Fruit fly (Drosophila melanogaster) whole organism, embryonic: ENCODE data around the gene CG12945.

Experiments used
- Awh ChIP-seq: fragments of 200-800 bp; sonication (Bioruptor generic); IDR thresholded peaks from 2 replicates; pipeline ENCODE4, ENCODE4 v1.3.6; 2022; ENCODE audit warnings: missing biosample characterization, missing genetic modification characterization
- BEAF-32 ChIP-seq: fragments of 200-800 bp; sonication (Bioruptor generic); optimal IDR thresholded peaks from 3 replicates; lab custom pipeline; 2017; ENCODE audit warnings: missing biosample characterization, missing genetic modification characterization, mild to moderate bottlenecking, moderate library complexity, missing genetic modification reagents
- CG10147 ChIP-seq: fragments of 200-800 bp; sonication (Bioruptor generic); optimal IDR thresholded peaks from 2 replicates; lab custom pipeline; 2019; ENCODE audit warnings: missing biosample characterization, mild to moderate bottlenecking, missing genetic modification characterization, moderate library complexity
- CG10274 ChIP-seq: fragments of 200-800 bp; sonication (Bioruptor generic); optimal IDR thresholded peaks from 3 replicates; lab custom pipeline; 2017; ENCODE audit warnings: missing biosample characterization, mild to moderate bottlenecking, missing genetic modification characterization
- CG10565 ChIP-seq: fragments of 200-800 bp; sonication (Bioruptor generic); optimal IDR thresholded peaks from 3 replicates; lab custom pipeline; 2016; ENCODE audit warnings: missing biosample characterization, mild to moderate bottlenecking, missing genetic modification characterization
- CG11398 ChIP-seq: fragments of 200-800 bp; sonication (Bioruptor generic); optimal IDR thresholded peaks from 2 replicates; lab custom pipeline; 2016; ENCODE audit warnings: missing biosample characterization, missing genetic modification characterization
- CG11456 ChIP-seq: fragments of 200-800 bp; sonication (Bioruptor generic); IDR thresholded peaks from 3 replicates; pipeline ENCODE4 v1.3.6; 2022; ENCODE audit warnings: missing biosample characterization, missing genetic modification characterization
- CG11560 ChIP-seq: fragments of 200-800 bp; sonication (Bioruptor generic); IDR thresholded peaks from 3 replicates; pipeline ENCODE4 v1.3.6; 2022; ENCODE audit warnings: missing biosample characterization, missing genetic modification characterization
- CG14860 ChIP-seq: fragments of 200-800 bp; sonication (Bioruptor generic); IDR thresholded peaks from 3 replicates; pipeline ENCODE4 v1.3.6; 2022; ENCODE audit warnings: missing biosample characterization, missing genetic modification characterization; ENCODE audit not compliant: partially characterized antibody
- CG1602 ChIP-seq: fragments of 200-800 bp; sonication (Bioruptor generic); optimal IDR thresholded peaks from 3 replicates; lab custom pipeline; 2016; ENCODE audit warnings: missing biosample characterization, missing genetic modification characterization
- CG1647 ChIP-seq: fragments of 200-800 bp; sonication (Bioruptor generic); optimal IDR thresholded peaks from 3 replicates; lab custom pipeline; 2016; ENCODE audit warnings: missing biosample characterization, missing genetic modification characterization
- CG16813 ChIP-seq: fragments of 200-800 bp; sonication (Bioruptor generic); IDR thresholded peaks from 3 replicates; pipeline ENCODE4 v1.3.6; 2022; ENCODE audit warnings: missing biosample characterization, missing genetic modification characterization; ENCODE audit not compliant: partially characterized antibody
- CG17359 ChIP-seq: fragments of 200-800 bp; sonication (Bioruptor generic); optimal IDR thresholded peaks from 3 replicates; lab custom pipeline; 2018; ENCODE audit warnings: missing biosample characterization, mild to moderate bottlenecking, missing genetic modification characterization, moderate library complexity
- CG17568 ChIP-seq: fragments of 200-800 bp; sonication (Bioruptor generic); optimal IDR thresholded peaks from 2 replicates; lab custom pipeline; 2018; ENCODE audit warnings: missing biosample characterization, mild to moderate bottlenecking, missing genetic modification characterization, moderate library complexity
- CG1832 ChIP-seq: fragments of 200-800 bp; sonication (Bioruptor generic); optimal IDR thresholded peaks from 2 replicates; lab custom pipeline; 2017; ENCODE audit warnings: missing biosample characterization, mild to moderate bottlenecking, missing genetic modification characterization, inconsistent platforms
- CG2712 ChIP-seq: fragments of 200-800 bp; optimal IDR thresholded peaks from 3 replicates; lab custom pipeline; 2019; ENCODE audit warnings: missing biosample characterization, mild to moderate bottlenecking, missing genetic modification characterization, moderate library complexity
- CG3065 ChIP-seq: fragments of 200-800 bp; sonication (Bioruptor generic); optimal IDR thresholded peaks from 2 replicates; lab custom pipeline; 2016; ENCODE audit warnings: missing biosample characterization, missing genetic modification characterization
- CG31365 ChIP-seq: fragments of 200-800 bp; sonication (Bioruptor generic); optimal IDR thresholded peaks from 2 replicates; lab custom pipeline; 2018; ENCODE audit warnings: missing biosample characterization, mild to moderate bottlenecking, missing genetic modification characterization
- CG4328 ChIP-seq: fragments of 200-800 bp; sonication (Bioruptor generic); optimal IDR thresholded peaks from 3 replicates; lab custom pipeline; 2017; ENCODE audit warnings: missing biosample characterization, missing genetic modification reagents, missing genetic modification characterization
- CG6654 ChIP-seq: fragments of 200-800 bp; sonication (Bioruptor generic); optimal IDR thresholded peaks from 2 replicates; lab custom pipeline; 2017; ENCODE audit warnings: missing biosample characterization, mild to moderate bottlenecking, missing genetic modification characterization
- CG8089 ChIP-seq: fragments of 200-800 bp; sonication (Bioruptor generic); optimal IDR thresholded peaks from 3 replicates; lab custom pipeline; 2016; ENCODE audit warnings: missing biosample characterization, missing genetic modification characterization
- CG8765 ChIP-seq: fragments of 200-800 bp; sonication (Bioruptor generic); IDR thresholded peaks from 2 replicates; pipeline ENCODE4 v1.3.6; 2022; ENCODE audit warnings: missing biosample characterization, missing genetic modification characterization
- CTCF ChIP-seq: fragments of 200-800 bp; sonication (Bioruptor generic); optimal IDR thresholded peaks from 2 replicates; lab custom pipeline; 2017; ENCODE audit warnings: missing biosample characterization, mild to moderate bottlenecking, missing genetic modification characterization, moderate library complexity
- Dll ChIP-seq: fragments of 200-800 bp; sonication (Bioruptor generic); IDR thresholded peaks from 4 replicates; pipeline ENCODE4 v1.3.6; 2022; ENCODE audit warnings: missing biosample characterization, missing genetic modification characterization; ENCODE audit not compliant: partially characterized antibody
- GATAe ChIP-seq: fragments of 200-800 bp; sonication (Bioruptor generic); conservative IDR thresholded peaks from 2 replicates; pipeline ENCODE4 v1.3.6; 2022; ENCODE audit warnings: missing biosample characterization, missing genetic modification characterization
- Gug ChIP-seq: fragments of 200-800 bp; sonication (Bioruptor generic); IDR thresholded peaks from 4 replicates; pipeline ENCODE4 v1.3.6; 2022; ENCODE audit warnings: missing biosample characterization, missing genetic modification characterization
- Hmx ChIP-seq: fragments of 200-800 bp; sonication (Bioruptor generic); optimal IDR thresholded peaks from 2 replicates; lab custom pipeline; 2016; ENCODE audit warnings: missing biosample characterization, missing genetic modification characterization
- NfI ChIP-seq: fragments of 200-800 bp; sonication (Bioruptor generic); optimal IDR thresholded peaks from 3 replicates; lab custom pipeline; 2018; ENCODE audit warnings: missing biosample characterization, mild to moderate bottlenecking, missing genetic modification characterization, moderate library complexity
- Side ChIP-seq: fragments of 200-800 bp; sonication (Bioruptor generic); optimal IDR thresholded peaks from 2 replicates; lab custom pipeline; 2016; ENCODE audit warnings: missing biosample characterization, missing genetic modification characterization
- Sin3A ChIP-seq: fragments of >200 bp; optimal IDR thresholded peaks from 2 replicates; lab custom pipeline; 2018
- Taf1 ChIP-seq: fragments of 200-800 bp; sonication (Bioruptor generic); IDR thresholded peaks from 2 replicates; pipeline ENCODE4 v1.3.6; 2022; ENCODE audit warnings: missing biosample characterization, missing genetic modification characterization
- danr ChIP-seq: fragments of 200-800 bp; sonication (Bioruptor generic); IDR thresholded peaks from 2 replicates; pipeline ENCODE4 v1.3.6; 2022; ENCODE audit warnings: missing biosample characterization, missing genetic modification characterization
- fd3F ChIP-seq: fragments of 200-800 bp; sonication (Bioruptor generic); optimal IDR thresholded peaks from 2 replicates; lab custom pipeline; 2018; ENCODE audit warnings: missing biosample characterization, mild to moderate bottlenecking, missing genetic modification characterization, moderate library complexity
- fu2 ChIP-seq: fragments of 200-800 bp; sonication (Bioruptor generic); optimal IDR thresholded peaks from 2 replicates; lab custom pipeline; 2016; ENCODE audit warnings: missing biosample characterization, missing genetic modification characterization
- kah ChIP-seq: fragments of 200-800 bp; sonication (Bioruptor generic); optimal IDR thresholded peaks from 2 replicates; lab custom pipeline; 2018; ENCODE audit warnings: missing biosample characterization, mild to moderate bottlenecking, missing genetic modification characterization
- knrl ChIP-seq: fragments of 200-800 bp; sonication (Bioruptor generic); IDR thresholded peaks from 3 replicates; pipeline ENCODE4 v1.3.6; 2022; ENCODE audit warnings: missing biosample characterization, missing genetic modification characterization; ENCODE audit not compliant: partially characterized antibody
- mirr ChIP-seq: fragments of 200-800 bp; sonication (Bioruptor generic); optimal IDR thresholded peaks from 3 replicates; lab custom pipeline; 2018; ENCODE audit warnings: missing biosample characterization, mild to moderate bottlenecking, missing genetic modification characterization
- nau ChIP-seq: fragments of 200-800 bp; sonication (Bioruptor generic); optimal IDR thresholded peaks from 3 replicates; lab custom pipeline; 2017; ENCODE audit warnings: missing biosample characterization, mild to moderate bottlenecking, missing genetic modification characterization, missing genetic modification reagents
- pfk ChIP-seq: fragments of 200-800 bp; sonication (Bioruptor generic); optimal IDR thresholded peaks from 2 replicates; lab custom pipeline; 2018; ENCODE audit warnings: missing biosample characterization, mild to moderate bottlenecking, missing genetic modification characterization, moderate library complexity
- pho ChIP-seq: fragments of 200-800 bp; sonication (Bioruptor generic); optimal IDR thresholded peaks from 2 replicates; lab custom pipeline; 2016; ENCODE audit warnings: missing biosample characterization, missing genetic modification characterization
- prd ChIP-seq, 3 experiments: fragments of >200 bp in 2 of 3; fragments of 200-800 bp in 1 of 3; sonication (Bioruptor generic) in 1 of 3; optimal IDR thresholded peaks in 2 of 3; IDR thresholded peaks in 1 of 3; 2 replicates in 2 of 3; 3 replicates in 1 of 3; pipeline versions ENCODE4 v1.3.6 to Lab custom; 2017 to 2022; ENCODE audit warnings: missing biosample characterization in 1 of 3, missing genetic modification characterization in 1 of 3
- slou ChIP-seq: fragments of 200-800 bp; sonication (Bioruptor generic); optimal IDR thresholded peaks from 3 replicates; lab custom pipeline; 2016; ENCODE audit warnings: missing biosample characterization, missing genetic modification characterization
- tll ChIP-seq, 2 experiments: fragments of 200-800 bp in 1 of 2; fragments of >200 bp in 1 of 2; sonication (Bioruptor generic) in 1 of 2; optimal IDR thresholded peaks; 2 replicates each; lab custom pipeline; 2017 to 2019; ENCODE audit warnings: missing biosample characterization in 2 of 2, missing genetic modification characterization in 2 of 2, mild to moderate bottlenecking in 1 of 2, moderate library complexity in 1 of 2
- trh ChIP-seq: fragments of 200-800 bp; sonication (Bioruptor generic); optimal IDR thresholded peaks from 2 replicates; lab custom pipeline; 2016; ENCODE audit warnings: missing biosample characterization, missing genetic modification characterization
- twi ChIP-seq: fragments of 200-800 bp; optimal IDR thresholded peaks from 2 replicates; lab custom pipeline; 2019; ENCODE audit warnings: missing biosample characterization, mild to moderate bottlenecking, missing genetic modification characterization, moderate library complexity
- vnd ChIP-seq: fragments of 200-800 bp; sonication (Bioruptor generic); IDR thresholded peaks from 3 replicates; pipeline ENCODE4 v1.3.6; 2022; ENCODE audit warnings: missing biosample characterization, missing genetic modification characterization; ENCODE audit not compliant: partially characterized antibody
- wor ChIP-seq: fragments of 200-800 bp; sonication (Bioruptor generic); IDR thresholded peaks from 2 replicates; pipeline ENCODE4 v1.3.6; 2022; ENCODE audit warnings: missing biosample characterization, missing genetic modification characterization

CG12945 gene

DNA sequence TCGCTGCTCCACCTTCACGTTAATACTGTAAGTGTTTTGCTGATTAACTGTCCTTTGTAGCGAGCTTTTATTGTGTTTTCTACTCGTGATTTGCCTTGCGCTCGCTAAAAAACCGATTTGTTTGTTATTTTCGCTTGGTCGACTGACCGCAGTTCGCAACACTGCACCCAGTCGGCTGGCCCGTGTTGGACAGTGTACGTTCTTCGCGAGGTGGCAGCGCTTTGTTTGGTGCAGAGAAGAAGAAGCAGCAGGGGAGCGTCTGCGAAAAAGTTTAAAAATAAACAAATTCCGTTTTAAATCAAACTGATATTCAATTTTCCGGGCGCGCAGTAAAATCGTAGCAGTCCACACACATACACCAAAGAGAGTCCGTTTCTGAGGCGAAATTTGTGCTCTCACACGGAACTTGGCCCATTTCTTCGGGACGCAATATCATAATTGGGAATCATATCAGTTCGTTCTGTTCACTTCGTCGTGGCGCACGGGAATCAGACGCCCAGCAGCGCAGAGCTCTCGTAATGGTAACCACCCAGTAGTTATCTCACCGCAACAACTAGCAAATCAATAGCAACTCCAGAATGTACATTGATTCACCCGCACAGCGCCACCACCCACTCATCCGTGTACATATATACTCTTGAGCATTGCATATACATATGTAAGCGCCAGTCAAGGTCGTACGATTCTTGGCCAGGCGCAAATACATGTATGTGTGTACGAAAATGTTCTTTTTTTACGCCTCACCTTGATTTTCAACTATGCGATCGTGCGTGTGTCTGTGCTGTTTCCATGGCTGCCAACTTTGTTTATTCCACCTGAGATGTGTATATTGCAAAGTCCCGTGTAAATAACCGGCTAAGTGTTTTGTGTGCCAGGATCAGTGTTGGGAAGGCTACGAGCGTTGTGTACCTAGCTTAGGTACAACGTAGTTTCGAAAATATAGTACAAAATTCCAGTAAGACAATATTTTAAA is 23.1 kb downstream of the CG12945 start, which contains the start of gene Naa80 (continued):
- TF ChIP-seq CG6654 (no peak), danr (0 out of 2 replicates have a peak, but pooled peaks have one; percentile 6), CG8765 (peak; percentile 38; the same call in 1 of the 2 replicates), Dll (GFP tag; lab: Robert Waterston, UW) (0 out of 4 replicates have a peak, but pooled peaks have one; percentile 39), CG3065 (GFP tag; lab: Kevin White, UChicago) (peak; percentile 36), CG31365 (tag; lab: Kevin White, UChicago) (no peak), CG2712 (peak; percentile 35), CG10274 (GFP tag; lab: Kevin White, UChicago) (peak; percentile 12), CG14860 (GFP tag; lab: Robert Waterston, UW) (no peak), CG17568 (GFP tag; lab: Kevin White, UChicago) (no peak), prd (optimal IDR thresholded peaks at IDR 0.05; lab: Kevin White, UChicago) (no peak), prd (GFP tag; IDR thresholded peaks at IDR 0.05; lab: Robert Waterston, UW) (peak; percentile 61; the same call in 2 of the 3 replicates), CG8089 (GFP tag; lab: Kevin White, UChicago) (peak; percentile 16), Hmx (GFP tag; lab: Kevin White, UChicago) (no peak), Side (peak; percentile 83), fd3F (GFP tag; lab: Kevin White, UChicago) (peak; percentile 17), CG17359 (tag; lab: Kevin White, UChicago) (peak; percentile 26), NfI (peak; percentile 82), pfk (no peak), Taf1 (no peak), wor (GFP tag; lab: Robert Waterston, UW) (no peak), CG4328 (GFP tag; lab: Kevin White, UChicago) (peak; percentile 1), CG16813 (GFP tag; lab: Robert Waterston, UW) (peak; percentile 46; the same call in 1 of the 3 replicates), CG10147 (GFP tag; lab: Kevin White, UChicago) (peak; percentile 37), Sin3A (lab: Kevin White, UChicago) (peak; percentile 76), CTCF (GFP tag; lab: Kevin White, UChicago) (peak; percentile 37), Gug (GFP tag; lab: Robert Waterston, UW) (peak; percentile 50; the same call in 2 of the 4 replicates), CG1602 (GFP tag; lab: Kevin White, UChicago) (peak; percentile 21), twi (tag; lab: Kevin White, UChicago) (peak; percentile 5), vnd (GFP tag; lab: Robert Waterston, UW) (no peak), CG11398 (GFP tag; lab: Kevin White, UChicago) (peak; percentile 58), CG10565 (GFP tag; lab: Kevin White, UChicago) (no peak), BEAF-32 (GFP tag; lab: Kevin White, UChicago) (peak; percentile 56), CG1832 (GFP tag; lab: Kevin White, UChicago) (no peak), mirr (GFP tag; lab: Kevin White, UChicago) (peak; percentile 28), CG11560 (tag; lab: Robert Waterston, UW) (no peak), fu2 (GFP tag; lab: Kevin White, UChicago) (peak; percentile 86), CG11456 (GFP tag; lab: Robert Waterston, UW) (peak; percentile 80), knrl (peak; percentile 52; the same call in 1 of the 3 replicates), slou (GFP tag; lab: Kevin White, UChicago) (no peak), CG1647 (GFP tag; lab: Kevin White, UChicago) (peak; percentile 73), GATAe (GFP tag; lab: Robert Waterston, UW) (no peak), Awh (GFP tag; lab: Robert Waterston, UW) (no peak), tll (GFP tag; optimal IDR thresholded peaks at IDR 0.05; lab: Kevin White, UChicago) (peak in 1 of 2 experiments; percentile 32), pho (GFP tag; lab: Kevin White, UChicago) (peak; percentile 76), kah (GFP tag; lab: Kevin White, UChicago) (peak; percentile 31), nau (GFP tag; lab: Kevin White, UChicago) (no peak), trh (peak; percentile 19)
